Worm (Caenorhabditis elegans): Measurements from ENCODE around the gene spp-28.

Gene spp-28

ce11 chrIII:4228841-4229240 lies 38.7 kb upstream of the spp-28 start, which contains the start of gene F43C1.5:
TSS of gene F43C1.5 (plus strand) at chrIII:4229141.
- TF ChIP-seq sox-2 (GFP tag; IDR thresholded peaks at IDR 0.05) (no peak), lim-6 (tag; optimal IDR thresholded peaks at IDR 0.05) (no peak), ceh-31 (tag; optimal IDR thresholded peaks at IDR 0.05) (no peak), rnt-1 (tag; optimal IDR thresholded peaks at IDR 0.05) (no peak), nhr-232 (tag; optimal IDR thresholded peaks at IDR 0.05) (no peak), ceh-22 (tag; optimal IDR thresholded peaks at IDR 0.05) (no peak), K02D7.2 (tag; optimal IDR thresholded peaks at IDR 0.05) (no peak), ceh-6 (GFP tag; optimal IDR thresholded peaks at IDR 0.05) (no peak), ceh-14 (tag; optimal IDR thresholded peaks at IDR 0.05) (no peak), pros-1 (tag; optimal IDR thresholded peaks at IDR 0.05) (no peak), hlh-13 (GFP tag; optimal IDR thresholded peaks at IDR 0.05) (no peak), unc-42 (tag; optimal IDR thresholded peaks at IDR 0.05) (no peak), ceh-34 (tag; optimal IDR thresholded peaks at IDR 0.05) (no peak), fkh-6 (tag; optimal IDR thresholded peaks at IDR 0.05) (no peak), pat-9 (tag; optimal IDR thresholded peaks at IDR 0.05) (no peak)

- TF ChIP-seq hlh-13 (GFP tag; optimal IDR thresholded peaks at IDR 0.05) (no peak), ceh-24 (tag; optimal IDR thresholded peaks at IDR 0.05) (no peak), pag-3 (tag; optimal IDR thresholded peaks at IDR 0.05; ENCODE audit: borderline replicate concordance) (no peak), nfya-1 (tag; optimal IDR thresholded peaks at IDR 0.05) (no peak), ceh-18 (tag; optimal IDR thresholded peaks at IDR 0.05) (no peak), dve-1 (tag; optimal IDR thresholded peaks at IDR 0.05) (no peak), ztf-16 (tag; optimal IDR thresholded peaks at IDR 0.05) (no peak), odd-2 (tag; optimal IDR thresholded peaks at IDR 0.05) (no peak), sox-4 (tag; optimal IDR thresholded peaks at IDR 0.05) (no peak), hlh-15 (tag; optimal IDR thresholded peaks at IDR 0.05) (no peak), zip-5 (tag; optimal IDR thresholded peaks at IDR 0.05) (no peak), ceh-14 (tag; optimal IDR thresholded peaks at IDR 0.05) (no peak)
These were observed 37.9 kb upstream of the spp-28 start, which contains the start of gene mpk-1 for ce11 chrIII:4228008-4228407. TSS of gene mpk-1 (minus strand) at chrIII:4228108.

DNA sequence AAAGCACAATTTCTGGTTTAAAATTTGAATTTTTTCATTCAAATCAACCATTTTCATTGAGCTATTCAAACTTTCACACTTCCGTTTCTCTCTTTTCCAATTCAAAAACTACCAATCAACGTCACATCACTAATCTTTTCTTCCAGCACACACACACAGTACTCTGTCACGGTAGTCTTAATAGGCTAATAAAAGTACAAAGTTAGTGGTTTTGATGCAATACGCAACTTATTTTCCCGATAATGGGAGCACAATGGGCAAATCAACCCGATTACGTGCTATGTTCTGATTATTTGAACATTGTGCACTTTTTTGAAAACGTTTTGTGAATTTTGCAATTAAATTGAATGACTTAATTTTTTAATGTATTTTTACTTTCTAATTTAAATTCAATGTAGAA lies 37.2 kb upstream of the spp-28 start:
- TF ChIP-seq gmeb-2 (tag; optimal IDR thresholded peaks at IDR 0.05) (no peak), ceh-45 (GFP tag; IDR thresholded peaks at IDR 0.05) (no peak), ttx-3 (tag; optimal IDR thresholded peaks at IDR 0.05) (no peak), fkh-10 (GFP tag; optimal IDR thresholded peaks at IDR 0.05) (no peak)

- TF ChIP-seq ceh-19 (GFP tag; optimal IDR thresholded peaks at IDR 0.05) (no peak), madf-2 (tag; optimal IDR thresholded peaks at IDR 0.05) (no peak), nhr-11 (tag; optimal IDR thresholded peaks at IDR 0.05) (no peak)
These were observed 34.6 kb upstream of the spp-28 start for ce11 chrIII:4224722-4225121.

DNA sequence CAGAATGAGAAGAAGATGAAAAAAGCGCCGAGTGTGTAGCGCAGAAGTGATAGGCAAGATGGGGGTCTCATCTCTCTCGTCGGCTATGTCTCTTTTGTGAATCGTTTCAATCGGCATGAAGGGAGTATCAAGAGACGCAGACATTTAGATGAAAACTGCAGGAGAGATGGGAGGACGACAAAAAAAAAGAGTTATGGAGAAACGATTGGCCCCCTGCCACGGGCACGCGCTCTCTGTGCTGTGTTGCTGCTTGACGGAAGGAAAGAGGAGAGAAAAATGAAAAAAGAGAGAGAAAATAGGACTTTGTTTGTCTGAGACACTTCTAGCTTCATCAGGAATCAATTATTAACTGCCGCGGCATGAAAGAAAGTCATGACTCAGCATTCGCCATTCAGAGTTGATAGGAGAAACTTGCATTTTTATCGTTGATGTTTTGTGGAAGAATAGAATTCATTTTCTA lies 33.6 kb upstream of the spp-28 start:
- TF ChIP-seq fkh-6 (tag; optimal IDR thresholded peaks at IDR 0.05) (peak; percentile 43), pha-2 (tag; optimal IDR thresholded peaks at IDR 0.05) (no peak), ceh-24 (tag; optimal IDR thresholded peaks at IDR 0.05) (no peak), elt-2 (tag; optimal IDR thresholded peaks at IDR 0.05) (peak; percentile 60), ceh-48 (tag; optimal IDR thresholded peaks at IDR 0.05) (peak; percentile 25), ceh-19 (GFP tag; optimal IDR thresholded peaks at IDR 0.05) (peak; percentile 35), lin-11 (tag; optimal IDR thresholded peaks at IDR 0.05) (no peak), pha-4 (tag; optimal IDR thresholded peaks at IDR 0.05) (no peak), che-1 (tag; optimal IDR thresholded peaks at IDR 0.05) (no peak), zip-5 (tag; optimal IDR thresholded peaks at IDR 0.05) (no peak), ceh-9 (tag; optimal IDR thresholded peaks at IDR 0.05) (no peak), mec-3 (tag; optimal IDR thresholded peaks at IDR 0.05; ENCODE audit: borderline replicate concordance) (no peak), ceh-30 (tag; optimal IDR thresholded peaks at IDR 0.05) (no peak), ceh-6 (GFP tag; optimal IDR thresholded peaks at IDR 0.05) (no peak), gmeb-2 (tag; optimal IDR thresholded peaks at IDR 0.05) (no peak), F13H6.1 (tag; optimal IDR thresholded peaks at IDR 0.05) (peak; percentile 33), nhr-11 (tag; optimal IDR thresholded peaks at IDR 0.05) (no peak), fax-1 (tag; optimal IDR thresholded peaks at IDR 0.05) (no peak), eyg-1 (tag; optimal IDR thresholded peaks at IDR 0.05) (no peak), unc-42 (tag; optimal IDR thresholded peaks at IDR 0.05) (peak; percentile 84), T23F11.4 (GFP tag; optimal IDR thresholded peaks at IDR 0.05) (no peak), hlh-6 (tag; optimal IDR thresholded peaks at IDR 0.05) (peak; percentile 59)
